Worm (Caenorhabditis elegans): ENCODE results near the gene hmg-12.

hmg-12 gene

DNA sequence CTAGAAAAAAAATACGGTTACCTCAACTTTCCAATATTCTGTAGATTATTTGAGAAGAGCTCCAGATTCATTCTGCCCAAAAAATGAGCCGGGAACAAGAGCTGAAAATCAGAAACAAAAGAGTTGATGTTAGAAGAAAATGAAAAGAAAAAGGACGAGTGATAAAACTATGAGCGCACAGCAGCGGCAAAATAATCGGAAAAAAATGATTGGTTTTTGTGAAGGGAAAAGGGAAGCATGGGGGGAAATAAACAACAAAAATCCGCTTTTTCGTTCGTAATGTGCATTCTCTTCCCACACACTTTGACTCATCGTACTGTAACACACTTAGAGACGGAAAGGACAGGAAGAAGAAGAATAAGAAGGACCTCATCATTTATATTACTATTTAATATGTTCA lies 23.0 kb upstream of the hmg-12 start, which contains the start of gene ZK930.2:
ZK930.2 (minus strand) TSS at position 101 of the 400 bp plus-strand sequence.
- TF ChIP-seq F57A8.1 (GFP tag; optimal IDR thresholded peaks at IDR 0.05) (no peak), ceh-91 (GFP tag; IDR thresholded peaks at IDR 0.05) (no peak), chd-7 (tag; optimal IDR thresholded peaks at IDR 0.05) (no peak), C17E4.6 (GFP tag; IDR thresholded peaks at IDR 0.05) (no peak), K12H6.12 (tag; optimal IDR thresholded peaks at IDR 0.05) (no peak), ets-4 (GFP tag; optimal IDR thresholded peaks at IDR 0.05) (no peak), lsl-1 (GFP tag; optimal IDR thresholded peaks at IDR 0.05) (no peak), ceh-40 (GFP tag; IDR thresholded peaks at IDR 0.05) (no peak), C06A6.2 (GFP tag; conservative IDR thresholded peaks at IDR 0.05) (no peak), Y95B8A.8 (GFP tag; IDR thresholded peaks at IDR 0.05) (no peak), Y53G8AR.9 (GFP tag; conservative IDR thresholded peaks at IDR 0.05) (no peak)

DNA sequence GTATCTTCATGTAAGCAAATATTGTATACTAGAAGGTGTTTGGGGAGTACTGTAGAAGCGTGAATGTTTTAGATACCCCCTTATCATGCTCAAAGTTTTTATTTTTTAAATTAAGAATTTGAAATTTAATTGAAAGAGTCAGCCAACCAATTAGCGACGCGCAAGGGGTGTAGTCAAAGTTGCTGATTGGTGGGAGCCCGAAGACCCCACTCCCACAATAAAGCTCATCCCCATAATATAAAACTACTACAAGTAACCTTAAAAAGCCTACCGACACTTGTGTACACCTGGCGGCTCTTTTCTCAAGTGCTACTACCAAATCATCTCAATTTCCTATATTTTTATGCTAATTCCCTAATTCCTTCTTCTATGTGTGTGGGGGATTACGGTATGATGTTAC lies 16.6 kb upstream of the hmg-12 start:
- TF ChIP-seq ceh-58 (GFP tag; IDR thresholded peaks at IDR 0.05), result no peak
- TF ChIP-seq ztf-26 (tag; optimal IDR thresholded peaks at IDR 0.05), result no peak
- no peak for TF ChIP-seq F55B11.4 (tag; optimal IDR thresholded peaks at IDR 0.05; ENCODE audit: borderline replicate concordance, insufficient read depth)
- TF ChIP-seq B0336.3 (GFP tag; IDR thresholded peaks at IDR 0.05), result no peak
- TF ChIP-seq hrde-1 (tag; optimal IDR thresholded peaks at IDR 0.05; ENCODE audit: borderline replicate concordance), result no peak
- no peak for TF ChIP-seq hsf-1 (GFP tag; IDR thresholded peaks at IDR 0.05)
- no peak for TF ChIP-seq F37B4.10 (GFP tag; IDR thresholded peaks at IDR 0.05)
- TF ChIP-seq Y95B8A.8 (GFP tag; IDR thresholded peaks at IDR 0.05), result no peak
- TF ChIP-seq attf-5 (GFP tag; optimal IDR thresholded peaks at IDR 0.05), result no peak
- TF ChIP-seq hmg-20 (GFP tag; IDR thresholded peaks at IDR 0.05), result no peak
- TF ChIP-seq ztf-28 (GFP tag; IDR thresholded peaks at IDR 0.05), result no peak
- TF ChIP-seq lag-1 (GFP tag; IDR thresholded peaks at IDR 0.05), result no peak
- no peak for TF ChIP-seq ZK185.1 (tag; optimal IDR thresholded peaks at IDR 0.05; ENCODE audit: poor library complexity, severe bottlenecking)
- TF ChIP-seq mes-4 (tag; optimal IDR thresholded peaks at IDR 0.05), result no peak
- no peak for TF ChIP-seq F23B12.7 (tag; optimal IDR thresholded peaks at IDR 0.05; ENCODE audit: insufficient read depth)
- TF ChIP-seq pha-4 (tag; optimal IDR thresholded peaks at IDR 0.05), result no peak

DNA sequence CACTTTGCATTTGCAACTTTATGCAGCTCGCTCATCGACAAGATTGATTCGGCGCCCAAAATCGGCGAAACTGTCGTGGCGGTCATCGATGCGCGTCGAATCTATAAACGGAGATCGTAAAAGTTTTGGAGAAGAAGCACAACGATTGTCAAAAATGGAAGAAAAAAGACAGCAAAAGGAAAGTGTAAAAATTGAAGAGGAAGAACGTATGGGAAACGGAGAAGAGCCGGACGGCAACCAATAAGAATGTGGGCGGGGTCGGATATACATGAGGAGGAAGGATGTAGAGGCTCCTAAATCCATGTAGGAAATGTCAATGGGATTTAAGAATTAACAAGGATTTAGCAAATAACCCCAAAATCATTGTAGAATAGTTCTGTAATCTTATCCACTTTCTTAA lies 15.2 kb upstream of the hmg-12 start, which contains the start of gene vab-23:
vab-23 (minus strand) TSS at position 101 of the 400 bp plus-strand sequence.
- no peak for TF ChIP-seq mes-4 (tag; optimal IDR thresholded peaks at IDR 0.05)
- TF ChIP-seq atf-7 (tag; optimal IDR thresholded peaks at IDR 0.05), result no peak
- TF ChIP-seq lin-26 (GFP tag; IDR thresholded peaks at IDR 0.05), result no peak
- TF ChIP-seq ztf-18 (tag; optimal IDR thresholded peaks at IDR 0.05), result no peak
- no peak for TF ChIP-seq nfya-1 (tag; optimal IDR thresholded peaks at IDR 0.05; ENCODE audit: borderline replicate concordance, insufficient read depth)
- TF ChIP-seq B0019.2 (GFP tag; conservative IDR thresholded peaks at IDR 0.05), result no peak
- no peak for TF ChIP-seq hlh-26 (GFP tag; conservative IDR thresholded peaks at IDR 0.05)
- no peak for TF ChIP-seq attf-3 (GFP tag; conservative IDR thresholded peaks at IDR 0.05)
- TF ChIP-seq egrh-3 (GFP tag; IDR thresholded peaks at IDR 0.05), result no peak
- no peak for TF ChIP-seq pbrm-1 (GFP tag; IDR thresholded peaks at IDR 0.05)
- TF ChIP-seq aptf-2 (GFP tag; conservative IDR thresholded peaks at IDR 0.05), result no peak
- TF ChIP-seq Y95B8A.8 (GFP tag; IDR thresholded peaks at IDR 0.05), result no peak

Measured in whole organism, young adult.